Fruit fly (Drosophila melanogaster) whole organism, embryonic: Measurements from ENCODE around the gene CG5326.

Experiments used
- ATbp ChIP-seq: fragments of 200-800 bp; sonication (Bioruptor generic); optimal IDR thresholded peaks from 2 replicates; lab custom pipeline; 2017; ENCODE audit warnings: missing biosample characterization, mild to moderate bottlenecking, missing genetic modification characterization, missing genetic modification reagents
- B-H2 ChIP-seq: fragments of 200-800 bp; sonication (Bioruptor generic); optimal IDR thresholded peaks from 2 replicates; lab custom pipeline; 2018; ENCODE audit warnings: missing biosample characterization, mild to moderate bottlenecking, missing genetic modification characterization
- BtbVII ChIP-seq: fragments of 200-800 bp; sonication (Bioruptor generic); optimal IDR thresholded peaks from 3 replicates; lab custom pipeline; 2017; ENCODE audit warnings: missing biosample characterization, mild to moderate bottlenecking, missing genetic modification characterization
- C15 ChIP-seq: fragments of 200-800 bp; sonication (Bioruptor generic); IDR thresholded peaks from 3 replicates; pipeline ENCODE4 v1.3.6; 2022; ENCODE audit warnings: missing biosample characterization, missing genetic modification characterization
- CG10147 ChIP-seq: fragments of 200-800 bp; sonication (Bioruptor generic); optimal IDR thresholded peaks from 2 replicates; lab custom pipeline; 2019; ENCODE audit warnings: missing biosample characterization, mild to moderate bottlenecking, missing genetic modification characterization, moderate library complexity
- CG11093 ChIP-seq: fragments of 200-800 bp; sonication (Bioruptor generic); IDR thresholded peaks from 3 replicates; pipeline ENCODE4 v1.3.6; 2022; ENCODE audit warnings: missing biosample characterization, missing genetic modification characterization
- CG11247 ChIP-seq: fragments of 200-800 bp; sonication (Bioruptor generic); IDR thresholded peaks from 2 replicates; pipeline ENCODE4 v1.3.6; 2022; ENCODE audit warnings: missing biosample characterization, missing genetic modification characterization
- CG13296 ChIP-seq: fragments of 200-800 bp; sonication (Bioruptor generic); optimal IDR thresholded peaks from 3 replicates; lab custom pipeline; 2018; ENCODE audit warnings: missing biosample characterization, mild to moderate bottlenecking, missing genetic modification characterization
- CG1602 ChIP-seq: fragments of 200-800 bp; sonication (Bioruptor generic); optimal IDR thresholded peaks from 3 replicates; lab custom pipeline; 2016; ENCODE audit warnings: missing biosample characterization, missing genetic modification characterization
- CG1647 ChIP-seq: fragments of 200-800 bp; sonication (Bioruptor generic); optimal IDR thresholded peaks from 3 replicates; lab custom pipeline; 2016; ENCODE audit warnings: missing biosample characterization, missing genetic modification characterization
- CG1792 ChIP-seq: fragments of 200-800 bp; sonication (Bioruptor generic); optimal IDR thresholded peaks from 2 replicates; lab custom pipeline; 2016; ENCODE audit warnings: missing biosample characterization, missing genetic modification characterization
- CG2199 ChIP-seq: fragments of 200-800 bp; sonication (Bioruptor generic); IDR thresholded peaks from 3 replicates; pipeline ENCODE4 v1.3.6; 2022; ENCODE audit warnings: missing biosample characterization, missing genetic modification characterization
- CG32532 ChIP-seq: fragments of 200-800 bp; sonication (Bioruptor generic); IDR thresholded peaks from 2 replicates; pipeline ENCODE4 v1.3.6; 2022; ENCODE audit warnings: missing biosample characterization, missing genetic modification characterization
- CG33213 ChIP-seq: fragments of 200-800 bp; sonication (Bioruptor generic); optimal IDR thresholded peaks from 3 replicates; lab custom pipeline; 2016; ENCODE audit warnings: missing biosample characterization, missing genetic modification characterization
- CG34224 ChIP-seq: fragments of 200-800 bp; sonication (Bioruptor generic); IDR thresholded peaks from 3 replicates; pipeline ENCODE4 v1.3.6; 2022; ENCODE audit warnings: missing biosample characterization, missing genetic modification characterization; ENCODE audit not compliant: partially characterized antibody
- CG34376 ChIP-seq: fragments of 200-800 bp; sonication (Bioruptor generic); optimal IDR thresholded peaks from 2 replicates; lab custom pipeline; 2018; ENCODE audit warnings: missing biosample characterization, mild to moderate bottlenecking, missing genetic modification characterization
- CG3726 ChIP-seq: fragments of 200-800 bp; sonication (Bioruptor generic); IDR thresholded peaks from 3 replicates; pipeline ENCODE4, ENCODE4 v1.3.6; 2022; ENCODE audit warnings: missing biosample characterization, missing genetic modification characterization
- CG6683 ChIP-seq: fragments of 200-800 bp; sonication (Bioruptor generic); optimal IDR thresholded peaks from 2 replicates; lab custom pipeline; 2017; ENCODE audit warnings: missing biosample characterization, mild to moderate bottlenecking, missing genetic modification characterization, missing genetic modification reagents
- CG6765 ChIP-seq: fragments of 200-800 bp; sonication (Bioruptor generic); optimal IDR thresholded peaks from 3 replicates; lab custom pipeline; 2017; ENCODE audit warnings: missing biosample characterization, mild to moderate bottlenecking, missing genetic modification characterization
- CG9215 ChIP-seq: fragments of 200-800 bp; sonication (Bioruptor generic); IDR thresholded peaks from 2 replicates; pipeline ENCODE4 v1.3.6; 2022; ENCODE audit warnings: missing biosample characterization, missing genetic modification characterization
- CG9797 ChIP-seq: fragments of 200-800 bp; sonication (Bioruptor generic); optimal IDR thresholded peaks from 3 replicates; lab custom pipeline; 2018; ENCODE audit warnings: missing biosample characterization, mild to moderate bottlenecking, missing genetic modification characterization
- D19B ChIP-seq: fragments of 200-800 bp; sonication (Bioruptor generic); optimal IDR thresholded peaks from 2 replicates; lab custom pipeline; 2017; ENCODE audit warnings: missing biosample characterization, mild to moderate bottlenecking, missing genetic modification characterization
- Dad ChIP-seq: fragments of 200-800 bp; sonication (Bioruptor generic); optimal IDR thresholded peaks from 3 replicates; lab custom pipeline; 2016; ENCODE audit warnings: missing biosample characterization, missing genetic modification characterization
- Dbx ChIP-seq: fragments of 200-800 bp; sonication (Bioruptor generic); IDR thresholded peaks from 3 replicates; pipeline ENCODE4 v1.3.6; 2022; ENCODE audit warnings: missing biosample characterization, missing genetic modification characterization
- Doc2 ChIP-seq: fragments of 200-800 bp; sonication (Bioruptor generic); IDR thresholded peaks from 2 replicates; pipeline ENCODE4 v1.3.6; 2022; ENCODE audit warnings: missing biosample characterization, missing genetic modification characterization
- Doc3 ChIP-seq: fragments of 200-800 bp; sonication (Bioruptor generic); IDR thresholded peaks from 3 replicates; pipeline ENCODE4 v1.3.6; 2022; ENCODE audit warnings: missing biosample characterization, missing genetic modification characterization; ENCODE audit not compliant: partially characterized antibody
- Dp ChIP-seq: fragments of 200-800 bp; sonication (Bioruptor generic); optimal IDR thresholded peaks from 2 replicates; lab custom pipeline; 2018; ENCODE audit warnings: missing biosample characterization, mild to moderate bottlenecking, missing genetic modification characterization, moderate library complexity
- Hey ChIP-seq: fragments of 200-800 bp; sonication (Bioruptor generic); optimal IDR thresholded peaks from 3 replicates; lab custom pipeline; 2018; ENCODE audit warnings: missing biosample characterization, mild to moderate bottlenecking, missing genetic modification characterization
- HmgD ChIP-seq: fragments of 200-800 bp; sonication (Bioruptor generic); optimal IDR thresholded peaks from 3 replicates; lab custom pipeline; 2016; ENCODE audit warnings: missing biosample characterization, missing genetic modification characterization
- Lpt ChIP-seq: fragments of >200 bp; optimal IDR thresholded peaks from 2 replicates; lab custom pipeline; 2018; ENCODE audit warnings: missing biosample characterization, missing genetic modification characterization
- NK7.1 ChIP-seq: fragments of 200-800 bp; sonication (Bioruptor generic); optimal IDR thresholded peaks from 3 replicates; lab custom pipeline; 2016; ENCODE audit warnings: missing biosample characterization, missing genetic modification characterization
- Nf-YB ChIP-seq: fragments of 200-800 bp; sonication (Bioruptor generic); optimal IDR thresholded peaks from 3 replicates; lab custom pipeline; 2019; ENCODE audit warnings: missing biosample characterization, mild to moderate bottlenecking, missing genetic modification characterization, moderate library complexity
- Taf1 ChIP-seq: fragments of 200-800 bp; sonication (Bioruptor generic); IDR thresholded peaks from 2 replicates; pipeline ENCODE4 v1.3.6; 2022; ENCODE audit warnings: missing biosample characterization, missing genetic modification characterization
- caup ChIP-seq: fragments of 200-800 bp; sonication (Bioruptor generic); optimal IDR thresholded peaks from 3 replicates; lab custom pipeline; 2017; ENCODE audit warnings: missing biosample characterization, mild to moderate bottlenecking, missing genetic modification characterization, moderate library complexity; ENCODE audit not compliant: severe bottlenecking
- chm ChIP-seq: fragments of 200-800 bp; sonication (Bioruptor generic); IDR thresholded peaks from 2 replicates; pipeline ENCODE4 v1.3.6; 2022; ENCODE audit warnings: missing biosample characterization, missing genetic modification characterization
- dysf ChIP-seq: fragments of 200-800 bp; sonication (Bioruptor generic); IDR thresholded peaks from 3 replicates; pipeline ENCODE4 v1.3.6; 2022; ENCODE audit warnings: missing biosample characterization, missing genetic modification characterization
- ems ChIP-seq: fragments of 200-800 bp; sonication (Bioruptor generic); optimal IDR thresholded peaks from 3 replicates; lab custom pipeline; 2016; ENCODE audit warnings: missing biosample characterization, missing genetic modification characterization
- eve ChIP-seq, 2 experiments: fragments of >200 bp; optimal IDR thresholded peaks; 2 replicates each; lab custom pipeline; 2017; ENCODE audit warnings: missing biosample characterization in 2 of 2, missing genetic modification characterization in 2 of 2
- fd64A ChIP-seq: fragments of 200-800 bp; sonication (Bioruptor generic); optimal IDR thresholded peaks from 3 replicates; lab custom pipeline; 2018; ENCODE audit warnings: missing biosample characterization, mild to moderate bottlenecking, missing genetic modification characterization
- gem ChIP-seq: fragments of 200-800 bp; sonication (Bioruptor generic); optimal IDR thresholded peaks from 2 replicates; lab custom pipeline; 2019; ENCODE audit warnings: missing biosample characterization, mild to moderate bottlenecking, missing genetic modification characterization, moderate library complexity
- gsb-n ChIP-seq: fragments of 200-800 bp; sonication (Bioruptor generic); optimal IDR thresholded peaks from 3 replicates; lab custom pipeline; 2018; ENCODE audit warnings: missing biosample characterization, mild to moderate bottlenecking, missing genetic modification characterization
- hb ChIP-seq: fragments of 200-800 bp; sonication (Bioruptor generic); IDR thresholded peaks from 3 replicates; pipeline ENCODE4 v1.3.6; 2022; ENCODE audit warnings: missing biosample characterization, missing genetic modification characterization; ENCODE audit not compliant: partially characterized antibody
- ken ChIP-seq: fragments of 200-800 bp; sonication (Bioruptor generic); IDR thresholded peaks from 3 replicates; pipeline ENCODE4 v1.3.6; 2022; ENCODE audit warnings: missing biosample characterization, missing genetic modification characterization
- klu ChIP-seq: fragments of 200-800 bp; sonication (Bioruptor generic); IDR thresholded peaks from 2 replicates; pipeline ENCODE4 v1.3.6; 2022; ENCODE audit warnings: missing biosample characterization, missing genetic modification characterization
- onecut ChIP-seq: fragments of 200-800 bp; sonication (Bioruptor generic); IDR thresholded peaks from 2 replicates; pipeline ENCODE4 v1.3.6; 2022; ENCODE audit warnings: missing biosample characterization, missing genetic modification characterization
- p53 ChIP-seq: fragments of 200-800 bp; sonication (Bioruptor generic); optimal IDR thresholded peaks from 2 replicates; lab custom pipeline; 2016; ENCODE audit warnings: missing biosample characterization, missing genetic modification characterization
- peb ChIP-seq: fragments of 200-800 bp; sonication (Bioruptor generic); IDR thresholded peaks from 2 replicates; pipeline ENCODE4 v1.3.6; 2022; ENCODE audit warnings: missing biosample characterization, missing genetic modification characterization
- psq ChIP-seq: fragments of 200-800 bp; sonication (Bioruptor generic); optimal IDR thresholded peaks from 2 replicates; lab custom pipeline; 2017; ENCODE audit warnings: missing biosample characterization, missing genetic modification characterization
- pzg ChIP-seq: fragments of 200-800 bp; sonication (Bioruptor generic); optimal IDR thresholded peaks from 3 replicates; lab custom pipeline; 2018; ENCODE audit warnings: missing biosample characterization, mild to moderate bottlenecking, missing genetic modification characterization, moderate library complexity
- sd ChIP-seq: fragments of 200-800 bp; sonication (Bioruptor generic); optimal IDR thresholded peaks from 3 replicates; lab custom pipeline; 2018; ENCODE audit warnings: missing biosample characterization, mild to moderate bottlenecking, missing genetic modification characterization, moderate library complexity
- sens ChIP-seq: fragments of 200-800 bp; sonication (Bioruptor generic); peaks from one replicate; lab custom pipeline; 2016; ENCODE audit warnings: missing biosample characterization, missing genetic modification characterization
- sim ChIP-seq: fragments of 200-800 bp; sonication (Bioruptor generic); IDR thresholded peaks from 2 replicates; pipeline ENCODE4 v1.3.6; 2022; ENCODE audit warnings: missing biosample characterization, missing genetic modification characterization

CG5326 gene

DNA sequence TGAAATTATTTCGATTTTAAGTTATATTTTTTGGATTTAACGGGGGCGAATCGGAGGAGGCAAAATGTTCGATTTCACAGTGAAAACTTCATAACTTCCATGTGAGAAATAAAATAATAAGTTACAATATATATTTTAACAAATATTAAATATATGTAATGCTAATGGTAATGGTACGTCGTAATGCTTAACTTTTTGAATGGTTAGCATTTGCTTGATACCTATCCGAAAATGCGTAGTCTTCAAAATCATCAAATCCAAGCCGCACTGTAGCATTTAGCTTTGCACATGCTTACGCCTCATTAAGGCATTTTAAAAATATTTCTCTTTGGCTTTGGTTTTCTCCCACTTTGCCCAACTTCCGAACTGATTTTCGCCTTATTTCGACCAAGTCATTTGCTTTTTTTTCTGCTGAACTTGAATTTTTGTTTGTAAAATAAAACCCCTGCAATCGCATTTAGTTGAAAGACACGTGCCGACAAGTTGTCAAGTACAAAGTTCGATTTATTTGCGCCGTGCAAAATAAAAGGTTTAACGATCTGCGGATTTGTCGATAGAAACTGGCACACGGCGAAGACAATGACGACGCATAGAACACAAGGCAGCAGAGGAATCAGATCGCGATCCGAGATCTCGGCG lies 3.2 kb upstream of the CG5326 start (continued):
- TF ChIP-seq C15 (GFP tag; lab: Robert Waterston, UW) (no peak), eve (GFP tag; optimal IDR thresholded peaks at IDR 0.05; lab: Kevin White, UChicago) (no peak), chm (GFP tag; lab: Robert Waterston, UW) (no peak), hb (no peak), sd (tag; lab: Kevin White, UChicago) (no peak), CG6765 (GFP tag; lab: Kevin White, UChicago) (no peak), peb (GFP tag; lab: Robert Waterston, UW) (no peak), Nf-YB (GFP tag; lab: Kevin White, UChicago) (no peak), p53 (GFP tag; lab: Kevin White, UChicago) (no peak), Dp (GFP tag; lab: Kevin White, UChicago) (no peak), Hey (tag; lab: Kevin White, UChicago) (no peak), caup (GFP tag; lab: Kevin White, UChicago) (no peak), dysf (GFP tag; lab: Robert Waterston, UW) (peak; percentile 54; the same call in 2 of the 3 replicates), Taf1 (GFP tag; lab: Robert Waterston, UW) (no peak), CG1602 (no peak), B-H2 (GFP tag; lab: Kevin White, UChicago) (no peak), HmgD (GFP tag; lab: Kevin White, UChicago) (no peak), CG1792 (no peak), pzg (GFP tag; lab: Kevin White, UChicago) (no peak), CG1647 (GFP tag; lab: Kevin White, UChicago) (no peak), Dbx (GFP tag; lab: Robert Waterston, UW) (no peak), ems (GFP tag; lab: Kevin White, UChicago) (no peak), Dad (GFP tag; lab: Kevin White, UChicago) (no peak), CG34376 (GFP tag; lab: Kevin White, UChicago) (no peak), CG9797 (GFP tag; lab: Kevin White, UChicago) (no peak), fd64A (GFP tag; lab: Kevin White, UChicago) (no peak), CG6683 (no peak), CG3726 (GFP tag; lab: Robert Waterston, UW) (no peak), ken (GFP tag; lab: Robert Waterston, UW) (no peak), klu (no peak), D19B (GFP tag; lab: Kevin White, UChicago) (no peak), CG11093 (no peak), Lpt (GFP tag; lab: Kevin White, UChicago) (no peak), BtbVII (peak; percentile 0), gem (peak; percentile 46), CG32532 (GFP tag; lab: Robert Waterston, UW) (peak; percentile 24; the same call in 1 of the 2 replicates), gsb-n (tag; lab: Kevin White, UChicago) (peak; percentile 9), CG9215 (GFP tag; lab: Robert Waterston, UW) (no peak), NK7.1 (GFP tag; lab: Kevin White, UChicago) (no peak), CG34224 (GFP tag; lab: Robert Waterston, UW) (no peak), CG13296 (no peak), onecut (no peak; the same call in 1 of the 2 replicates), ATbp (GFP tag; lab: Kevin White, UChicago) (no peak), CG10147 (GFP tag; lab: Kevin White, UChicago) (no peak), psq (GFP tag; lab: Kevin White, UChicago) (no peak), CG11247 (GFP tag; lab: Robert Waterston, UW) (no peak), CG33213 (GFP tag; lab: Kevin White, UChicago) (no peak), sim (GFP tag; lab: Robert Waterston, UW) (no peak), Doc3 (no peak), sens (peak; percentile 70), Doc2 (GFP tag; lab: Robert Waterston, UW) (no peak), CG2199 (GFP tag; lab: Robert Waterston, UW) (no peak)
